Fruit fly (Drosophila melanogaster) whole organism, embryonic: ENCODE data around the gene CG13314.

Experiments used
- BEAF-32 ChIP-seq: fragments of 200-800 bp; sonication (Bioruptor generic); optimal IDR thresholded peaks from 3 replicates; lab custom pipeline; 2017; ENCODE audit warnings: missing biosample characterization, missing genetic modification characterization, mild to moderate bottlenecking, moderate library complexity, missing genetic modification reagents
- CG12391 ChIP-seq: fragments of 200-800 bp; sonication (Bioruptor generic); optimal IDR thresholded peaks from 3 replicates; lab custom pipeline; 2018; ENCODE audit warnings: missing biosample characterization, mild to moderate bottlenecking, missing genetic modification characterization, moderate library complexity
- CG15601 ChIP-seq: fragments of 200-800 bp; sonication (Bioruptor generic); optimal IDR thresholded peaks from 3 replicates; lab custom pipeline; 2019; ENCODE audit warnings: missing biosample characterization, mild to moderate bottlenecking, missing genetic modification characterization, moderate library complexity
- CG17802 ChIP-seq: fragments of 200-800 bp; sonication (Bioruptor generic); optimal IDR thresholded peaks from 2 replicates; lab custom pipeline; 2018; ENCODE audit warnings: missing biosample characterization, mild to moderate bottlenecking, missing genetic modification characterization, moderate library complexity
- CG17829 ChIP-seq: fragments of 200-800 bp; optimal IDR thresholded peaks from 2 replicates; lab custom pipeline; 2019; ENCODE audit warnings: missing biosample characterization, mild to moderate bottlenecking, missing genetic modification characterization, moderate library complexity
- CG18476 ChIP-seq: fragments of 200-800 bp; sonication (Bioruptor generic); optimal IDR thresholded peaks from 2 replicates; lab custom pipeline; 2016; ENCODE audit warnings: missing biosample characterization, mild to moderate bottlenecking, missing genetic modification characterization
- CG2712 ChIP-seq: fragments of 200-800 bp; optimal IDR thresholded peaks from 3 replicates; lab custom pipeline; 2019; ENCODE audit warnings: missing biosample characterization, mild to moderate bottlenecking, missing genetic modification characterization, moderate library complexity
- CG34224 ChIP-seq: fragments of 200-800 bp; sonication (Bioruptor generic); IDR thresholded peaks from 3 replicates; pipeline ENCODE4 v1.3.6; 2022; ENCODE audit warnings: missing biosample characterization, missing genetic modification characterization; ENCODE audit not compliant: partially characterized antibody
- CG3847 ChIP-seq: fragments of 200-800 bp; sonication (Bioruptor generic); IDR thresholded peaks from 2 replicates; pipeline ENCODE4 v1.3.6; 2022; ENCODE audit warnings: missing biosample characterization, missing genetic modification characterization
- CG4424 ChIP-seq: fragments of 200-800 bp; sonication (Bioruptor generic); optimal IDR thresholded peaks from 3 replicates; lab custom pipeline; 2016; ENCODE audit warnings: missing biosample characterization, missing genetic modification characterization
- CG4617 ChIP-seq: fragments of 200-800 bp; sonication (Bioruptor generic); optimal IDR thresholded peaks from 3 replicates; lab custom pipeline; 2016; ENCODE audit warnings: missing biosample characterization, missing genetic modification characterization, borderline replicate concordance
- CG4854 ChIP-seq: fragments of 200-800 bp; sonication (Bioruptor generic); optimal IDR thresholded peaks from 2 replicates; lab custom pipeline; 2016; ENCODE audit warnings: missing biosample characterization, missing genetic modification characterization, inconsistent platforms
- CG6791 ChIP-seq: fragments of 200-800 bp; sonication (Bioruptor generic); IDR thresholded peaks from 3 replicates; pipeline ENCODE4 v1.3.6; 2022; ENCODE audit warnings: missing biosample characterization, missing genetic modification characterization; ENCODE audit not compliant: partially characterized antibody
- Camta ChIP-seq: fragments of 200-800 bp; sonication (Bioruptor generic); optimal IDR thresholded peaks from 2 replicates; lab custom pipeline; 2016; ENCODE audit warnings: missing biosample characterization, missing genetic modification characterization
- CoRest ChIP-seq: fragments of 200-800 bp; sonication (Bioruptor generic); optimal IDR thresholded peaks from 3 replicates; lab custom pipeline; 2018; ENCODE audit warnings: missing biosample characterization, mild to moderate bottlenecking, missing genetic modification characterization, moderate library complexity
- Dad ChIP-seq: fragments of 200-800 bp; sonication (Bioruptor generic); optimal IDR thresholded peaks from 3 replicates; lab custom pipeline; 2016; ENCODE audit warnings: missing biosample characterization, missing genetic modification characterization
- Dll ChIP-seq: fragments of 200-800 bp; sonication (Bioruptor generic); IDR thresholded peaks from 4 replicates; pipeline ENCODE4 v1.3.6; 2022; ENCODE audit warnings: missing biosample characterization, missing genetic modification characterization; ENCODE audit not compliant: partially characterized antibody
- Dp ChIP-seq: fragments of 200-800 bp; sonication (Bioruptor generic); optimal IDR thresholded peaks from 2 replicates; lab custom pipeline; 2018; ENCODE audit warnings: missing biosample characterization, mild to moderate bottlenecking, missing genetic modification characterization, moderate library complexity
- MBD-R2 ChIP-seq: fragments of 200-800 bp; sonication (Bioruptor generic); IDR thresholded peaks from 2 replicates; pipeline ENCODE4 v1.3.6; 2022; ENCODE audit warnings: missing biosample characterization, missing genetic modification characterization
- Med ChIP-seq: fragments of 200-800 bp; sonication (Bioruptor generic); peaks from one replicate; lab custom pipeline; 2016; ENCODE audit warnings: missing biosample characterization, missing genetic modification characterization, mild to moderate bottlenecking, inconsistent platforms, moderate library complexity
- Neu2 ChIP-seq: fragments of 200-800 bp; sonication (Bioruptor generic); optimal IDR thresholded peaks from 3 replicates; lab custom pipeline; 2016; ENCODE audit warnings: missing biosample characterization, missing genetic modification characterization, borderline replicate concordance
- Scr ChIP-seq: fragments of 200-800 bp; sonication (Bioruptor generic); IDR thresholded peaks from 2 replicates; pipeline ENCODE4 v1.3.6; 2022; ENCODE audit warnings: missing biosample characterization, missing genetic modification characterization; ENCODE audit not compliant: partially characterized antibody
- Sry-β ChIP-seq: fragments of 200-800 bp; sonication (Bioruptor generic); optimal IDR thresholded peaks from 2 replicates; lab custom pipeline; 2018; ENCODE audit warnings: missing biosample characterization, mild to moderate bottlenecking, missing genetic modification characterization, moderate library complexity
- amos ChIP-seq: fragments of 200-800 bp; sonication (Bioruptor generic); IDR thresholded peaks from 2 replicates; pipeline ENCODE4 v1.3.6; 2022; ENCODE audit warnings: missing biosample characterization, missing genetic modification characterization; ENCODE audit not compliant: partially characterized antibody
- bigmax ChIP-seq: fragments of 200-800 bp; sonication (Bioruptor generic); optimal IDR thresholded peaks from 2 replicates; lab custom pipeline; 2018; ENCODE audit warnings: missing biosample characterization, mild to moderate bottlenecking, missing genetic modification characterization
- cg ChIP-seq: fragments of 200-800 bp; sonication (Bioruptor generic); optimal IDR thresholded peaks from 3 replicates; lab custom pipeline; 2019; ENCODE audit warnings: missing biosample characterization, mild to moderate bottlenecking, missing genetic modification characterization, moderate library complexity
- ci ChIP-seq: fragments of 200-800 bp; sonication (Bioruptor generic); IDR thresholded peaks from 3 replicates; pipeline ENCODE4 v1.3.6; 2022; ENCODE audit warnings: missing biosample characterization, missing genetic modification characterization
- crp ChIP-seq, 2 experiments: fragments of 200-800 bp; sonication (Bioruptor generic); optimal IDR thresholded peaks; 2 replicates in 1 of 2; 3 replicates in 1 of 2; lab custom pipeline; 2017; ENCODE audit warnings: missing biosample characterization in 2 of 2, missing genetic modification characterization in 2 of 2, mild to moderate bottlenecking in 1 of 2, moderate library complexity in 1 of 2
- danr ChIP-seq: fragments of 200-800 bp; sonication (Bioruptor generic); IDR thresholded peaks from 2 replicates; pipeline ENCODE4 v1.3.6; 2022; ENCODE audit warnings: missing biosample characterization, missing genetic modification characterization
- en ChIP-seq: fragments of 200-800 bp; sonication (Bioruptor generic); optimal IDR thresholded peaks from 2 replicates; lab custom pipeline; 2016; ENCODE audit warnings: missing biosample characterization, missing genetic modification characterization
- ewg ChIP-seq: fragments of 200-800 bp; sonication (Bioruptor generic); optimal IDR thresholded peaks from 3 replicates; lab custom pipeline; 2017; ENCODE audit warnings: mild to moderate bottlenecking, missing biosample characterization, missing genetic modification reagents, missing genetic modification characterization
- gcm2 ChIP-seq: fragments of 200-800 bp; sonication (Bioruptor generic); optimal IDR thresholded peaks from 2 replicates; lab custom pipeline; 2016; ENCODE audit warnings: missing biosample characterization, missing genetic modification characterization
- gfzf ChIP-seq: fragments of 200-800 bp; sonication (Bioruptor generic); optimal IDR thresholded peaks from 2 replicates; lab custom pipeline; 2016; ENCODE audit warnings: missing biosample characterization, mild to moderate bottlenecking, missing genetic modification characterization, moderate library complexity
- hbn ChIP-seq: fragments of 200-800 bp; sonication (Bioruptor generic); IDR thresholded peaks from 2 replicates; pipeline ENCODE4 v1.3.6; 2022; ENCODE audit warnings: missing biosample characterization, missing genetic modification characterization; ENCODE audit not compliant: partially characterized antibody
- nerfin-2 ChIP-seq: fragments of 200-800 bp; sonication (Bioruptor generic); IDR thresholded peaks from 2 replicates; pipeline ENCODE4 v1.3.6; 2022; ENCODE audit warnings: missing biosample characterization, missing genetic modification characterization; ENCODE audit not compliant: partially characterized antibody
- nmo ChIP-seq: fragments of 200-800 bp; sonication (Bioruptor generic); optimal IDR thresholded peaks from 2 replicates; lab custom pipeline; 2018; ENCODE audit warnings: missing biosample characterization, mild to moderate bottlenecking, missing genetic modification characterization, moderate library complexity
- psq ChIP-seq: fragments of 200-800 bp; sonication (Bioruptor generic); optimal IDR thresholded peaks from 2 replicates; lab custom pipeline; 2017; ENCODE audit warnings: missing biosample characterization, missing genetic modification characterization
- scrt ChIP-seq: fragments of 200-800 bp; sonication (Bioruptor generic); optimal IDR thresholded peaks from 2 replicates; lab custom pipeline; 2018; ENCODE audit warnings: missing biosample characterization, mild to moderate bottlenecking, missing genetic modification characterization, moderate library complexity
- sens ChIP-seq: fragments of 200-800 bp; sonication (Bioruptor generic); peaks from one replicate; lab custom pipeline; 2016; ENCODE audit warnings: missing biosample characterization, missing genetic modification characterization
- slbo ChIP-seq: fragments of 200-800 bp; sonication (Bioruptor generic); IDR thresholded peaks from 2 replicates; pipeline ENCODE4 v1.3.6; 2022; ENCODE audit warnings: missing biosample characterization, missing genetic modification characterization
- twi ChIP-seq: fragments of 200-800 bp; optimal IDR thresholded peaks from 2 replicates; lab custom pipeline; 2019; ENCODE audit warnings: missing biosample characterization, mild to moderate bottlenecking, missing genetic modification characterization, moderate library complexity
- unc-4 ChIP-seq: fragments of 200-800 bp; sonication (Bioruptor generic); IDR thresholded peaks from 2 replicates; pipeline ENCODE4 v1.3.6; 2022; ENCODE audit warnings: missing biosample characterization, missing genetic modification characterization; ENCODE audit not compliant: partially characterized antibody
- wdn ChIP-seq: fragments of 200-800 bp; sonication (Bioruptor generic); IDR thresholded peaks from 2 replicates; pipeline ENCODE4 v1.3.6; 2022; ENCODE audit warnings: missing biosample characterization, missing genetic modification characterization

Gene CG13314

dm6 chr3L:8956669-8957068, 24.9 kb upstream of the CG13314 start, which contains the start of gene mRpL12 (continued):
- peak; percentile 25; the same call in 1 of the 2 replicates for TF ChIP-seq amos (GFP tag; lab: Robert Waterston, UW)
- peak; percentile 18 for TF ChIP-seq CG2712 (tag; lab: Kevin White, UChicago)
- no peak for TF ChIP-seq cg (GFP tag; lab: Kevin White, UChicago)
- peak; percentile 73 for TF ChIP-seq CG15601 (tag; lab: Kevin White, UChicago)
- TF ChIP-seq Neu2 (GFP tag; lab: Kevin White, UChicago), result no peak
- no peak for TF ChIP-seq CG18476 (GFP tag; lab: Kevin White, UChicago)
- TF ChIP-seq Med (GFP tag; lab: Kevin White, UChicago), result peak; percentile 80
- TF ChIP-seq unc-4, result 0 out of 2 replicates have a peak, but pooled peaks have one; percentile 20
- TF ChIP-seq CG3847 (GFP tag; lab: Robert Waterston, UW), result no peak
- peak; percentile 32; the same call in 1 of the 2 replicates for TF ChIP-seq nerfin-2 (GFP tag; lab: Robert Waterston, UW)
- TF ChIP-seq Dad, result no peak
- TF ChIP-seq CG4617 (GFP tag; lab: Kevin White, UChicago), result peak; percentile 42
- no peak for TF ChIP-seq gcm2 (GFP tag; lab: Kevin White, UChicago)
- no peak for TF ChIP-seq psq (GFP tag; lab: Kevin White, UChicago)
- TF ChIP-seq ci (GFP tag; lab: Robert Waterston, UW), result no peak; the same call in 2 of the 3 replicates
- no peak for TF ChIP-seq Sry-β (GFP tag; lab: Kevin White, UChicago)
- TF ChIP-seq twi (tag; lab: Kevin White, UChicago), result peak; percentile 14
- TF ChIP-seq ewg (GFP tag; lab: Kevin White, UChicago), result no peak
- peak; percentile 90 for TF ChIP-seq bigmax (GFP tag; lab: Kevin White, UChicago)
- no peak for TF ChIP-seq danr (GFP tag; lab: Robert Waterston, UW)
- TF ChIP-seq en (GFP tag; lab: Kevin White, UChicago), result no peak
- peak; percentile 25 for TF ChIP-seq CG4424 (GFP tag; lab: Kevin White, UChicago)
- TF ChIP-seq gfzf, result peak; percentile 26
- TF ChIP-seq scrt, result no peak
- no peak for TF ChIP-seq CG17829 (tag; lab: Kevin White, UChicago)
- 0 out of 2 replicates have a peak, but pooled peaks have one; percentile 25 for TF ChIP-seq slbo (GFP tag; lab: Robert Waterston, UW)
- no peak for TF ChIP-seq wdn (GFP tag; lab: Robert Waterston, UW)
- TF ChIP-seq Camta (GFP tag; lab: Kevin White, UChicago), result no peak
- TF ChIP-seq BEAF-32 (GFP tag; lab: Kevin White, UChicago), result peak; percentile 30
- no peak for TF ChIP-seq hbn (GFP tag; lab: Robert Waterston, UW)
- peak; percentile 1 for TF ChIP-seq CG12391 (tag; lab: Kevin White, UChicago)
- peak; percentile 2 for TF ChIP-seq nmo (GFP tag; lab: Kevin White, UChicago)
- TF ChIP-seq Scr (GFP tag; lab: Robert Waterston, UW), result peak; percentile 31; the same call in 1 of the 2 replicates
- peak; percentile 26; the same call in 1 of the 3 replicates for TF ChIP-seq CG6791 (GFP tag; lab: Robert Waterston, UW)
- TF ChIP-seq CG4854 (GFP tag; lab: Kevin White, UChicago), result no peak
- TF ChIP-seq MBD-R2 (GFP tag; lab: Robert Waterston, UW), result peak; percentile 77
- no peak for TF ChIP-seq CG17802
- TF ChIP-seq CoRest (tag; lab: Kevin White, UChicago), result peak; percentile 19
- TF ChIP-seq sens (GFP tag; lab: Kevin White, UChicago), result peak; percentile 40
- TF ChIP-seq crp (GFP tag; optimal IDR thresholded peaks at IDR 0.05; lab: Kevin White, UChicago), result peak; percentile 7 to 83
- TF ChIP-seq Dll (GFP tag; lab: Robert Waterston, UW), result peak; percentile 52; the same call in 1 of the 4 replicates
- peak; percentile 52 for TF ChIP-seq Dp (GFP tag; lab: Kevin White, UChicago)
- peak; percentile 50; the same call in 1 of the 3 replicates for TF ChIP-seq CG34224 (GFP tag; lab: Robert Waterston, UW)
